Worm (Caenorhabditis elegans) whole organism, young adult: ENCODE measurements around the gene tat-4.
A peak's percentile ranks its signal among the peaks of the same experiment; 100 is the strongest.

Experiments
- B0035.1 ChIP-seq: sonication (generic microtip); optimal IDR thresholded peaks from 2 replicates; lab custom pipeline; 2016; ENCODE audit warnings: missing genetic modification characterization, mild to moderate bottlenecking, missing compliant biosample characterization, missing genotype, missing genetic modification reagents
- D2030.7 ChIP-seq: fragments of 200-800 bp; sonication (Bioruptor generic); IDR thresholded peaks from 2 replicates; pipeline ENCODE4 v1.3.6; 2022; ENCODE audit warnings: missing genetic modification reagents, missing genetic modification characterization, missing compliant biosample characterization
- F22D6.2 ChIP-seq: sonication (generic microtip); optimal IDR thresholded peaks from 2 replicates; lab custom pipeline; 2016; ENCODE audit warnings: mild to moderate bottlenecking, missing genetic modification characterization, missing compliant biosample characterization
- F23B12.7 ChIP-seq: sonication (generic microtip); optimal IDR thresholded peaks from 2 replicates; lab custom pipeline; 2017; ENCODE audit warnings: missing genetic modification characterization, mild to moderate bottlenecking, missing compliant biosample characterization, antibody characterized with exemption, moderate library complexity; ENCODE audit not compliant: insufficient read depth
- F33H1.4 ChIP-seq: fragments of 200-800 bp; sonication (Bioruptor generic); IDR thresholded peaks from 2 replicates; pipeline ENCODE4 v1.3.6; 2022; ENCODE audit warnings: missing genetic modification reagents, missing genetic modification characterization, missing compliant biosample characterization
- F52B5.7 ChIP-seq: sonication (generic microtip); optimal IDR thresholded peaks from 2 replicates; lab custom pipeline; 2016; ENCODE audit warnings: mild to moderate bottlenecking, missing genetic modification characterization, missing compliant biosample characterization
- K11D2.4 ChIP-seq: fragments of 200-800 bp; sonication (Bioruptor generic); IDR thresholded peaks from 2 replicates; pipeline ENCODE4 v1.3.6; 2022; ENCODE audit warnings: missing genetic modification reagents, missing genetic modification characterization, missing compliant biosample characterization
- K12H6.12 ChIP-seq: fragments of 200-800 bp; sonication (Bioruptor generic); optimal IDR thresholded peaks from 2 replicates; lab custom pipeline; 2018; ENCODE audit warnings: mild to moderate bottlenecking, missing genetic modification characterization, missing compliant biosample characterization
- T26A5.8 ChIP-seq: sonication (generic microtip); optimal IDR thresholded peaks from 2 replicates; lab custom pipeline; 2016; ENCODE audit warnings: missing genetic modification characterization, missing compliant biosample characterization
- Y95B8A.8 ChIP-seq: fragments of 200-800 bp; sonication (Bioruptor generic); IDR thresholded peaks from 2 replicates; pipeline ENCODE4 v1.3.6; 2022; ENCODE audit warnings: missing genetic modification reagents, missing genetic modification characterization, missing compliant biosample characterization
- ZK185.1 ChIP-seq: sonication (generic microtip); optimal IDR thresholded peaks from 2 replicates; lab custom pipeline; 2016; ENCODE audit warnings: mild to moderate bottlenecking, missing genetic modification characterization, missing compliant biosample characterization; ENCODE audit not compliant: poor library complexity, severe bottlenecking
- akir-1 ChIP-seq: fragments of 200-800 bp; sonication (Bioruptor generic); optimal IDR thresholded peaks from 2 replicates; lab custom pipeline; 2018; ENCODE audit warnings: mild to moderate bottlenecking, missing genetic modification characterization, moderate library complexity, missing compliant biosample characterization
- athp-1 ChIP-seq: sonication (generic microtip); optimal IDR thresholded peaks from 2 replicates; lab custom pipeline; 2017; ENCODE audit warnings: mild to moderate bottlenecking, missing genetic modification characterization, missing compliant biosample characterization
- attf-3 ChIP-seq: fragments of 200-800 bp; sonication (Bioruptor generic); conservative IDR thresholded peaks from 2 replicates; pipeline ENCODE4 v1.3.6; 2022; ENCODE audit warnings: missing genetic modification reagents, missing genetic modification characterization, missing compliant biosample characterization
- attf-5 ChIP-seq: fragments of 200-800 bp; sonication (Bioruptor generic); optimal IDR thresholded peaks from 2 replicates; lab custom pipeline; 2018; ENCODE audit warnings: mild to moderate bottlenecking, missing genetic modification characterization, missing compliant biosample characterization
- cebp-1 ChIP-seq, 2 experiments: fragments of 200-800 bp in 1 of 2; sonication (Bioruptor generic) in 1 of 2; sonication (generic microtip) in 1 of 2; IDR thresholded peaks in 1 of 2; optimal IDR thresholded peaks in 1 of 2; 2 replicates each; pipeline versions ENCODE4 v1.3.6 to Lab custom; 2017 to 2022; ENCODE audit warnings: missing compliant biosample characterization in 2 of 2, missing genetic modification characterization in 2 of 2, mild to moderate bottlenecking in 1 of 2, missing genetic modification reagents in 1 of 2, moderate library complexity in 1 of 2
- cebp-2 ChIP-seq: fragments of 200-800 bp; sonication (Bioruptor generic); IDR thresholded peaks from 2 replicates; pipeline ENCODE4 v1.3.6; 2022; ENCODE audit warnings: missing genetic modification characterization, missing compliant biosample characterization
- ceh-58 ChIP-seq: fragments of 200-800 bp; sonication (Bioruptor generic); IDR thresholded peaks from 2 replicates; pipeline ENCODE4 v1.3.6; 2022; ENCODE audit warnings: missing genetic modification characterization, missing compliant biosample characterization
- ceh-79 ChIP-seq: sonication (generic microtip); optimal IDR thresholded peaks from 2 replicates; lab custom pipeline; 2017; ENCODE audit warnings: mild to moderate bottlenecking, missing genetic modification characterization, missing compliant biosample characterization
- dox-1 ChIP-seq: fragments of 200-800 bp; sonication (Bioruptor generic); IDR thresholded peaks from 2 replicates; pipeline ENCODE4 v1.3.6; 2022; ENCODE audit warnings: missing genetic modification reagents, missing genetic modification characterization, missing compliant biosample characterization
- dpff-1 ChIP-seq: sonication (generic microtip); optimal IDR thresholded peaks from 2 replicates; lab custom pipeline; 2017; ENCODE audit warnings: mild to moderate bottlenecking, missing genetic modification characterization, missing compliant biosample characterization
- egl-44 ChIP-seq: fragments of 200-800 bp; sonication (Bioruptor generic); IDR thresholded peaks from 2 replicates; pipeline ENCODE4 v1.3.6; 2022; ENCODE audit warnings: missing genetic modification reagents, missing genetic modification characterization, missing compliant biosample characterization
- egrh-3 ChIP-seq: fragments of 200-800 bp; sonication (Bioruptor generic); IDR thresholded peaks from 2 replicates; pipeline ENCODE4 v1.3.6; 2022; ENCODE audit warnings: missing genetic modification reagents, missing genetic modification characterization, missing compliant biosample characterization
- ekl-4 ChIP-seq: fragments of 200-800 bp; sonication (Bioruptor generic); IDR thresholded peaks from 2 replicates; pipeline ENCODE4 v1.3.6; 2022; ENCODE audit warnings: missing genetic modification reagents, missing genetic modification characterization, missing compliant biosample characterization
- fkh-3 ChIP-seq: sonication (generic microtip); optimal IDR thresholded peaks from 2 replicates; lab custom pipeline; 2016; ENCODE audit warnings: mild to moderate bottlenecking, missing genetic modification characterization, missing compliant biosample characterization
- hlh-26 ChIP-seq: fragments of 200-800 bp; sonication (Bioruptor generic); conservative IDR thresholded peaks from 2 replicates; pipeline ENCODE4 v1.3.6; 2022; ENCODE audit warnings: missing genetic modification reagents, missing genetic modification characterization, missing compliant biosample characterization
- hsf-1 ChIP-seq: fragments of 200-800 bp; sonication (Bioruptor generic); IDR thresholded peaks from 2 replicates; pipeline ENCODE4 v1.3.6; 2022; ENCODE audit warnings: missing genetic modification reagents, missing genetic modification characterization, missing compliant biosample characterization
- let-526 ChIP-seq: fragments of 200-800 bp; sonication (Bioruptor generic); IDR thresholded peaks from 2 replicates; pipeline ENCODE4 v1.3.6; 2022; ENCODE audit warnings: missing genetic modification reagents, missing genetic modification characterization, missing compliant biosample characterization
- let-607 ChIP-seq, 2 experiments: fragments of 200-800 bp in 1 of 2; sonication (Bioruptor generic) in 1 of 2; sonication (generic microtip) in 1 of 2; optimal IDR thresholded peaks; 2 replicates each; lab custom pipeline; 2016 to 2018; ENCODE audit warnings: mild to moderate bottlenecking in 2 of 2, missing compliant biosample characterization in 2 of 2, missing genetic modification characterization in 2 of 2, moderate library complexity in 2 of 2, missing genotype in 1 of 2
- lsy-27 ChIP-seq: sonication (generic microtip); optimal IDR thresholded peaks from 2 replicates; lab custom pipeline; 2017; ENCODE audit warnings: missing genetic modification characterization, mild to moderate bottlenecking, missing compliant biosample characterization, antibody characterized with exemption, missing genotype, borderline replicate concordance; ENCODE audit not compliant: insufficient read depth
- mxl-1 ChIP-seq: sonication (generic microtip); optimal IDR thresholded peaks from 2 replicates; lab custom pipeline; 2016; ENCODE audit warnings: missing genetic modification characterization, missing compliant biosample characterization
- nfyb-1 ChIP-seq: fragments of 200-800 bp; sonication (Bioruptor generic); IDR thresholded peaks from 2 replicates; pipeline ENCODE4 v1.3.6; 2022; ENCODE audit warnings: missing genetic modification reagents, missing genetic modification characterization, missing compliant biosample characterization
- nhr-80 ChIP-seq: sonication (generic microtip); optimal IDR thresholded peaks from 2 replicates; lab custom pipeline; 2016; ENCODE audit warnings: missing genetic modification characterization, missing compliant biosample characterization
- snpc-3.4 ChIP-seq: sonication (generic microtip); optimal IDR thresholded peaks from 2 replicates; lab custom pipeline; 2017; ENCODE audit warnings: missing genetic modification characterization, mild to moderate bottlenecking, missing compliant biosample characterization, antibody characterized with exemption, moderate library complexity, missing genotype, missing genetic modification reagents
- snpc-4 ChIP-seq, 5 experiments: fragments of 150-350 bp in 1 of 5; sonication (generic microtip) in 4 of 5; optimal IDR thresholded peaks; 2 replicates each; lab custom pipeline; 2014 to 2018; ENCODE audit warnings: missing genetic modification characterization in 5 of 5, missing biosample characterization in 3 of 5, antibody characterized with exemption in 2 of 5, mild to moderate bottlenecking in 2 of 5, missing compliant biosample characterization in 2 of 5, missing genotype in 2 of 5, moderate library complexity in 2 of 5, missing genetic modification reagents in 1 of 5
- tbp1 ChIP-seq: fragments of 200-800 bp; sonication (Bioruptor generic); optimal IDR thresholded peaks from 2 replicates; lab custom pipeline; 2018; ENCODE audit warnings: mild to moderate bottlenecking, missing genetic modification characterization, missing compliant biosample characterization
- tbx-9 ChIP-seq: sonication (generic microtip); optimal IDR thresholded peaks from 2 replicates; lab custom pipeline; 2016; ENCODE audit warnings: borderline replicate concordance, missing genetic modification characterization, inconsistent platforms, missing compliant biosample characterization
- xnd-1 ChIP-seq: sonication (generic microtip); optimal IDR thresholded peaks from 2 replicates; lab custom pipeline; 2016; ENCODE audit warnings: missing genotype, missing genetic modification reagents, missing genetic modification characterization, missing compliant biosample characterization
- ztf-26 ChIP-seq: sonication (generic microtip); optimal IDR thresholded peaks from 2 replicates; lab custom pipeline; 2017; ENCODE audit warnings: missing genetic modification characterization, missing compliant biosample characterization

Gene tat-4

ce11 chrII:6250782-6251461 lies 6.8 kb upstream of the tat-4 start, which contains the start of gene phb-2 (continued):
- TF ChIP-seq egrh-3 (GFP tag; lab: Robert Waterston, UW), result no peak
- peak; percentile 19 for TF ChIP-seq snpc-3.4 (tag; lab: Kevin White, UChicago)
- no peak for TF ChIP-seq snpc-4 (GFP tag; optimal IDR thresholded peaks at IDR 0.05; lab: Kevin White, UChicago)
- TF ChIP-seq snpc-4 (tag; optimal IDR thresholded peaks at IDR 0.05; lab: Kevin White, UChicago), result peak; percentile 5 to 51 (median 15)
- TF ChIP-seq lsy-27, result no peak
- TF ChIP-seq ceh-58 (GFP tag; lab: Robert Waterston, UW), result no peak
- peak; percentile 78 for TF ChIP-seq dox-1 (GFP tag; lab: Robert Waterston, UW)
- no peak for TF ChIP-seq ztf-26 (tag; lab: Kevin White, UChicago)
- no peak for TF ChIP-seq F52B5.7 (tag; lab: Kevin White, UChicago)
- no peak for TF ChIP-seq akir-1 (GFP tag; lab: Kevin White, UChicago)
- TF ChIP-seq athp-1, result no peak
- TF ChIP-seq let-607 (tag; optimal IDR thresholded peaks at IDR 0.05; lab: Kevin White, UChicago), result no peak
- no peak for TF ChIP-seq B0035.1
- TF ChIP-seq hlh-26 (GFP tag; lab: Robert Waterston, UW), result no peak
- TF ChIP-seq nfyb-1 (GFP tag; lab: Robert Waterston, UW), result peak; percentile 58; the same call in 1 of the 2 replicates
- TF ChIP-seq attf-5 (GFP tag; lab: Kevin White, UChicago), result peak; percentile 77
- TF ChIP-seq let-526, result 0 out of 2 replicates have a peak, but pooled peaks have one; percentile 7
- TF ChIP-seq cebp-2 (GFP tag; lab: Robert Waterston, UW), result no peak
- no peak for TF ChIP-seq T26A5.8 (tag; lab: Kevin White, UChicago)
- peak; percentile 22 for TF ChIP-seq ZK185.1
- peak; percentile 84 for TF ChIP-seq F33H1.4
- no peak for TF ChIP-seq K11D2.4 (GFP tag; lab: Robert Waterston, UW)
- TF ChIP-seq cebp-1 (GFP tag; IDR thresholded peaks at IDR 0.05; lab: Robert Waterston, UW), result 0 out of 2 replicates have a peak, but pooled peaks have one; percentile 14
- TF ChIP-seq cebp-1 (tag; optimal IDR thresholded peaks at IDR 0.05; lab: Kevin White, UChicago), result peak; percentile 59
- TF ChIP-seq F22D6.2 (tag; lab: Kevin White, UChicago), result no peak
- TF ChIP-seq egl-44, result no peak
- no peak for TF ChIP-seq xnd-1 (tag; lab: Kevin White, UChicago)
- TF ChIP-seq Y95B8A.8, result no peak
- TF ChIP-seq tbp1 (GFP tag; lab: Kevin White, UChicago), result peak; percentile 49
- TF ChIP-seq tbx-9 (tag; lab: Kevin White, UChicago), result no peak
- no peak for TF ChIP-seq dpff-1
- TF ChIP-seq ekl-4 (GFP tag; lab: Robert Waterston, UW), result peak; percentile 59
- TF ChIP-seq D2030.7 (GFP tag; lab: Robert Waterston, UW), result peak; percentile 37
- no peak for TF ChIP-seq fkh-3 (tag; lab: Kevin White, UChicago)
- TF ChIP-seq mxl-1 (tag; lab: Kevin White, UChicago), result no peak
- peak; percentile 25 for TF ChIP-seq K12H6.12 (tag; lab: Kevin White, UChicago)
- no peak for TF ChIP-seq ceh-79 (tag; lab: Kevin White, UChicago)
- peak; percentile 95 for TF ChIP-seq F23B12.7 (tag; lab: Kevin White, UChicago)
- TF ChIP-seq hsf-1, result no peak
- TF ChIP-seq attf-3 (GFP tag; lab: Robert Waterston, UW), result no peak
- peak; percentile 13 for TF ChIP-seq nhr-80 (tag; lab: Kevin White, UChicago)
